Fruit fly (Drosophila melanogaster) whole organism, embryonic: Measurements from ENCODE around the gene Cpr30B.

Source experiments
- Bdp1 ChIP-seq: fragments of 200-800 bp; sonication (Bioruptor generic); optimal IDR thresholded peaks from 3 replicates; lab custom pipeline; 2016; ENCODE audit warnings: missing biosample characterization, missing genetic modification characterization
- Bgb ChIP-seq: fragments of 200-800 bp; sonication (Bioruptor generic); IDR thresholded peaks from 2 replicates; pipeline ENCODE4 v1.3.6; 2022; ENCODE audit warnings: missing biosample characterization, missing genetic modification characterization; ENCODE audit not compliant: partially characterized antibody
- Blimp-1 ChIP-seq: fragments of 200-800 bp; sonication (Bioruptor generic); optimal IDR thresholded peaks from 3 replicates; lab custom pipeline; 2018; ENCODE audit warnings: missing biosample characterization, missing genetic modification characterization, mild to moderate bottlenecking, moderate library complexity, missing genetic modification reagents
- CG10209 ChIP-seq: fragments of 200-800 bp; sonication (Bioruptor generic); optimal IDR thresholded peaks from 3 replicates; lab custom pipeline; 2017; ENCODE audit warnings: missing biosample characterization, mild to moderate bottlenecking, missing genetic modification characterization, missing genetic modification reagents
- CG1233 ChIP-seq: fragments of 200-800 bp; sonication (Bioruptor generic); optimal IDR thresholded peaks from 4 replicates; lab custom pipeline; 2018; ENCODE audit warnings: missing biosample characterization, mild to moderate bottlenecking, missing genetic modification characterization
- CG13775 ChIP-seq: fragments of 200-800 bp; sonication (Bioruptor generic); optimal IDR thresholded peaks from 3 replicates; lab custom pipeline; 2017; ENCODE audit warnings: missing biosample characterization, mild to moderate bottlenecking, missing genetic modification characterization
- CG13894 ChIP-seq: fragments of 200-800 bp; sonication (Bioruptor generic); optimal IDR thresholded peaks from 3 replicates; lab custom pipeline; 2018; ENCODE audit warnings: missing biosample characterization, mild to moderate bottlenecking, missing genetic modification characterization, moderate library complexity
- CG14667 ChIP-seq: fragments of 200-800 bp; sonication (Bioruptor generic); IDR thresholded peaks from 2 replicates; pipeline ENCODE4 v1.3.6; 2022; ENCODE audit warnings: missing biosample characterization, missing genetic modification characterization
- CG1529 ChIP-seq: fragments of 200-800 bp; sonication (Bioruptor generic); optimal IDR thresholded peaks from 3 replicates; lab custom pipeline; 2018; ENCODE audit warnings: missing biosample characterization, missing genetic modification characterization
- CG16815 ChIP-seq: fragments of 200-800 bp; sonication (Bioruptor generic); optimal IDR thresholded peaks from 3 replicates; lab custom pipeline; 2017; ENCODE audit warnings: missing biosample characterization, mild to moderate bottlenecking, missing genetic modification characterization
- CG17186 ChIP-seq: fragments of 200-800 bp; sonication (Bioruptor generic); optimal IDR thresholded peaks from 3 replicates; lab custom pipeline; 2017; ENCODE audit warnings: missing biosample characterization, missing genetic modification reagents, missing genetic modification characterization
- CG18619 ChIP-seq: fragments of 200-800 bp; sonication (Bioruptor generic); optimal IDR thresholded peaks from 3 replicates; lab custom pipeline; 2017; ENCODE audit warnings: missing biosample characterization, mild to moderate bottlenecking, missing genetic modification characterization
- CG18764 ChIP-seq: fragments of 200-800 bp; sonication (Bioruptor generic); optimal IDR thresholded peaks from 3 replicates; lab custom pipeline; 2016; ENCODE audit warnings: missing biosample characterization, missing genetic modification characterization
- CG32532 ChIP-seq: fragments of 200-800 bp; sonication (Bioruptor generic); IDR thresholded peaks from 2 replicates; pipeline ENCODE4 v1.3.6; 2022; ENCODE audit warnings: missing biosample characterization, missing genetic modification characterization
- CG33213 ChIP-seq: fragments of 200-800 bp; sonication (Bioruptor generic); optimal IDR thresholded peaks from 3 replicates; lab custom pipeline; 2016; ENCODE audit warnings: missing biosample characterization, missing genetic modification characterization
- CG33557 ChIP-seq: fragments of 200-800 bp; sonication (Bioruptor generic); optimal IDR thresholded peaks from 2 replicates; lab custom pipeline; 2019; ENCODE audit warnings: missing biosample characterization, mild to moderate bottlenecking, missing genetic modification characterization, moderate library complexity
- CG5180 ChIP-seq: fragments of 200-800 bp; sonication (Bioruptor generic); optimal IDR thresholded peaks from 3 replicates; lab custom pipeline; 2017; ENCODE audit warnings: missing biosample characterization, missing genetic modification characterization, mild to moderate bottlenecking, moderate library complexity, missing genetic modification reagents
- CTCF ChIP-seq: fragments of 200-800 bp; sonication (Bioruptor generic); optimal IDR thresholded peaks from 2 replicates; lab custom pipeline; 2017; ENCODE audit warnings: missing biosample characterization, mild to moderate bottlenecking, missing genetic modification characterization, moderate library complexity
- Dad ChIP-seq: fragments of 200-800 bp; sonication (Bioruptor generic); optimal IDR thresholded peaks from 3 replicates; lab custom pipeline; 2016; ENCODE audit warnings: missing biosample characterization, missing genetic modification characterization
- Dfd ChIP-seq, 2 experiments: fragments of >200 bp; optimal IDR thresholded peaks; 2 replicates each; lab custom pipeline; 2017; ENCODE audit warnings: missing biosample characterization in 2 of 2, missing genetic modification characterization in 2 of 2
- Doc2 ChIP-seq: fragments of 200-800 bp; sonication (Bioruptor generic); IDR thresholded peaks from 2 replicates; pipeline ENCODE4 v1.3.6; 2022; ENCODE audit warnings: missing biosample characterization, missing genetic modification characterization
- Elba2 ChIP-seq: fragments of 200-800 bp; sonication (Bioruptor generic); optimal IDR thresholded peaks from 3 replicates; lab custom pipeline; 2016; ENCODE audit warnings: missing biosample characterization, missing genetic modification characterization
- Gug ChIP-seq: fragments of 200-800 bp; sonication (Bioruptor generic); IDR thresholded peaks from 4 replicates; pipeline ENCODE4 v1.3.6; 2022; ENCODE audit warnings: missing biosample characterization, missing genetic modification characterization
- H15 ChIP-seq: fragments of 200-800 bp; sonication (Bioruptor generic); IDR thresholded peaks from 3 replicates; pipeline ENCODE4 v1.3.6; 2022; ENCODE audit warnings: missing biosample characterization, missing genetic modification characterization
- Kr ChIP-seq: fragments of 200-800 bp; sonication (Bioruptor generic); optimal IDR thresholded peaks from 2 replicates; lab custom pipeline; 2017; ENCODE audit warnings: missing biosample characterization, mild to moderate bottlenecking, missing genetic modification characterization
- Oaz ChIP-seq: fragments of 200-800 bp; sonication (Bioruptor generic); IDR thresholded peaks from 2 replicates; pipeline ENCODE4 v1.3.6; 2022; ENCODE audit warnings: missing biosample characterization, missing genetic modification characterization
- Rx ChIP-seq: fragments of 200-800 bp; sonication (Bioruptor generic); IDR thresholded peaks from 2 replicates; pipeline ENCODE4 v1.3.6; 2022; ENCODE audit warnings: missing biosample characterization, missing genetic modification characterization
- Six4 ChIP-seq: fragments of 200-800 bp; sonication (Bioruptor generic); optimal IDR thresholded peaks from 2 replicates; lab custom pipeline; 2016; ENCODE audit warnings: missing biosample characterization, missing genetic modification characterization
- amos ChIP-seq: fragments of 200-800 bp; sonication (Bioruptor generic); IDR thresholded peaks from 2 replicates; pipeline ENCODE4 v1.3.6; 2022; ENCODE audit warnings: missing biosample characterization, missing genetic modification characterization; ENCODE audit not compliant: partially characterized antibody
- ato ChIP-seq: fragments of 200-800 bp; sonication (Bioruptor generic); IDR thresholded peaks from 2 replicates; pipeline ENCODE4 v1.3.6; 2022; ENCODE audit warnings: missing biosample characterization, missing genetic modification characterization; ENCODE audit not compliant: partially characterized antibody
- cato ChIP-seq: fragments of 200-800 bp; sonication (Bioruptor generic); optimal IDR thresholded peaks from 2 replicates; lab custom pipeline; 2016; ENCODE audit warnings: missing biosample characterization, missing genetic modification characterization, borderline replicate concordance
- chinmo ChIP-seq: fragments of 200-800 bp; sonication (Bioruptor generic); IDR thresholded peaks from 4 replicates; pipeline ENCODE4 v1.3.6; 2022; ENCODE audit warnings: missing biosample characterization, missing genetic modification characterization; ENCODE audit not compliant: partially characterized antibody
- dm ChIP-seq: fragments of 200-800 bp; sonication (Bioruptor generic); optimal IDR thresholded peaks from 3 replicates; lab custom pipeline; 2016; ENCODE audit warnings: missing biosample characterization, missing genetic modification characterization
- dmrt11E ChIP-seq: fragments of 200-800 bp; sonication (Bioruptor generic); optimal IDR thresholded peaks from 3 replicates; lab custom pipeline; 2018; ENCODE audit warnings: missing biosample characterization, mild to moderate bottlenecking, missing genetic modification characterization, moderate library complexity
- dysf ChIP-seq: fragments of 200-800 bp; sonication (Bioruptor generic); IDR thresholded peaks from 3 replicates; pipeline ENCODE4 v1.3.6; 2022; ENCODE audit warnings: missing biosample characterization, missing genetic modification characterization
- fd3F ChIP-seq: fragments of 200-800 bp; sonication (Bioruptor generic); optimal IDR thresholded peaks from 2 replicates; lab custom pipeline; 2018; ENCODE audit warnings: missing biosample characterization, mild to moderate bottlenecking, missing genetic modification characterization, moderate library complexity
- gem ChIP-seq: fragments of 200-800 bp; sonication (Bioruptor generic); optimal IDR thresholded peaks from 2 replicates; lab custom pipeline; 2019; ENCODE audit warnings: missing biosample characterization, mild to moderate bottlenecking, missing genetic modification characterization, moderate library complexity
- gfzf ChIP-seq: fragments of 200-800 bp; sonication (Bioruptor generic); optimal IDR thresholded peaks from 2 replicates; lab custom pipeline; 2016; ENCODE audit warnings: missing biosample characterization, mild to moderate bottlenecking, missing genetic modification characterization, moderate library complexity
- jigr1 ChIP-seq: fragments of 200-800 bp; sonication (Bioruptor generic); IDR thresholded peaks from 3 replicates; pipeline ENCODE4 v1.3.6; 2022; ENCODE audit warnings: missing biosample characterization, missing genetic modification characterization
- kni ChIP-seq: fragments of 200-800 bp; sonication (Bioruptor generic); optimal IDR thresholded peaks from 3 replicates; lab custom pipeline; 2017; ENCODE audit warnings: mild to moderate bottlenecking, missing biosample characterization, missing genetic modification reagents, missing genetic modification characterization
- nmo ChIP-seq: fragments of 200-800 bp; sonication (Bioruptor generic); optimal IDR thresholded peaks from 2 replicates; lab custom pipeline; 2018; ENCODE audit warnings: missing biosample characterization, mild to moderate bottlenecking, missing genetic modification characterization, moderate library complexity
- org-1 ChIP-seq: fragments of 200-800 bp; sonication (Bioruptor generic); optimal IDR thresholded peaks from 2 replicates; lab custom pipeline; 2017; ENCODE audit warnings: missing biosample characterization, missing genetic modification characterization
- row ChIP-seq: fragments of 200-800 bp; sonication (Bioruptor generic); IDR thresholded peaks from 3 replicates; pipeline ENCODE4 v1.3.6; 2022; ENCODE audit warnings: missing biosample characterization, missing genetic modification characterization
- run ChIP-seq: fragments of 200-800 bp; sonication (Bioruptor generic); optimal IDR thresholded peaks from 3 replicates; lab custom pipeline; 2018; ENCODE audit warnings: missing biosample characterization, mild to moderate bottlenecking, missing genetic modification characterization
- sob ChIP-seq: fragments of 200-800 bp; sonication (Bioruptor generic); IDR thresholded peaks from 2 replicates; pipeline ENCODE4 v1.3.6; 2022; ENCODE audit warnings: missing biosample characterization, missing genetic modification characterization
- tap ChIP-seq: fragments of 200-800 bp; optimal IDR thresholded peaks from 3 replicates; lab custom pipeline; 2019; ENCODE audit warnings: missing biosample characterization, mild to moderate bottlenecking, missing genetic modification characterization, moderate library complexity
- trem ChIP-seq: fragments of 200-800 bp; optimal IDR thresholded peaks from 3 replicates; lab custom pipeline; 2019; ENCODE audit warnings: missing biosample characterization, mild to moderate bottlenecking, missing genetic modification characterization, moderate library complexity
- ttk ChIP-seq: fragments of 200-800 bp; sonication (Bioruptor generic); IDR thresholded peaks from 2 replicates; pipeline ENCODE4 v2.1.2; 2022; ENCODE audit warnings: missing biosample characterization, missing genetic modification characterization
- vnd ChIP-seq: fragments of 200-800 bp; sonication (Bioruptor generic); IDR thresholded peaks from 3 replicates; pipeline ENCODE4 v1.3.6; 2022; ENCODE audit warnings: missing biosample characterization, missing genetic modification characterization; ENCODE audit not compliant: partially characterized antibody
- zen ChIP-seq: fragments of 200-800 bp; sonication (Bioruptor generic); optimal IDR thresholded peaks from 3 replicates; lab custom pipeline; 2018; ENCODE audit warnings: missing biosample characterization, mild to moderate bottlenecking, missing genetic modification characterization, moderate library complexity

Cpr30B gene

dm6 chr2L:9576269-9576933 lies 33.7 kb downstream of the Cpr30B start, which contains the start of gene Mtpalpha (continued):
- TF ChIP-seq Dfd (GFP tag; optimal IDR thresholded peaks at IDR 0.05; lab: Kevin White, UChicago) (no peak), CG13894 (tag; lab: Kevin White, UChicago) (peak; percentile 82), CG16815 (no peak), ttk (GFP tag; lab: Robert Waterston, UW) (no peak), Blimp-1 (GFP tag; lab: Kevin White, UChicago) (peak; percentile 64), dmrt11E (tag; lab: Kevin White, UChicago) (peak; percentile 32), zen (tag; lab: Kevin White, UChicago) (no peak), CG5180 (no peak), Bgb (GFP tag; lab: Robert Waterston, UW) (no peak; the same call in 1 of the 2 replicates), fd3F (GFP tag; lab: Kevin White, UChicago) (no peak), cato (GFP tag; lab: Kevin White, UChicago) (no peak), Bdp1 (no peak), trem (tag; lab: Kevin White, UChicago) (peak; percentile 6), nmo (GFP tag; lab: Kevin White, UChicago) (peak; percentile 56), Kr (no peak), sob (GFP tag; lab: Robert Waterston, UW) (peak; percentile 39; the same call in 1 of the 2 replicates), CG32532 (GFP tag; lab: Robert Waterston, UW) (peak; percentile 71), CG1529 (GFP tag; lab: Kevin White, UChicago) (no peak), vnd (GFP tag; lab: Robert Waterston, UW) (no peak), ato (no peak), CG14667 (no peak), CG13775 (no peak), jigr1 (no peak), run (tag; lab: Kevin White, UChicago) (no peak), CG33557 (GFP tag; lab: Kevin White, UChicago) (no peak), Oaz (GFP tag; lab: Robert Waterston, UW) (no peak), CG18764 (no peak), CG10209 (GFP tag; lab: Kevin White, UChicago) (peak; percentile 32), CTCF (peak; percentile 99), tap (no peak), row (GFP tag; lab: Robert Waterston, UW) (0 out of 3 replicates have a peak, but pooled peaks have one; percentile 20), amos (GFP tag; lab: Robert Waterston, UW) (no peak), CG18619 (GFP tag; lab: Kevin White, UChicago) (no peak), chinmo (GFP tag; lab: Robert Waterston, UW) (peak; percentile 86; the same call in 2 of the 4 replicates), dysf (GFP tag; lab: Robert Waterston, UW) (peak; percentile 53; the same call in 2 of the 3 replicates), Doc2 (GFP tag; lab: Robert Waterston, UW) (no peak), Gug (GFP tag; lab: Robert Waterston, UW) (0 out of 4 replicates have a peak, but pooled peaks have one; percentile 20), Six4 (GFP tag; lab: Kevin White, UChicago) (no peak), org-1 (no peak), gem (no peak), H15 (GFP tag; lab: Robert Waterston, UW) (no peak), dm (GFP tag; lab: Kevin White, UChicago) (no peak), CG1233 (no peak), CG33213 (GFP tag; lab: Kevin White, UChicago) (peak; percentile 76), CG17186 (GFP tag; lab: Kevin White, UChicago) (no peak), Dad (GFP tag; lab: Kevin White, UChicago) (no peak), gfzf (GFP tag; lab: Kevin White, UChicago) (peak; percentile 93), Rx (GFP tag; lab: Robert Waterston, UW) (no peak), kni (no peak), Elba2 (peak; percentile 2)
